Fruit fly (Drosophila melanogaster) whole organism, embryonic: ENCODE data around the gene eIF3h.

Experiments used
- Atf-2 ChIP-seq: fragments of 200-800 bp; sonication (Bioruptor generic); optimal IDR thresholded peaks from 2 replicates; lab custom pipeline; 2016; ENCODE audit warnings: missing biosample characterization, missing genetic modification characterization
- CG11696 ChIP-seq: fragments of 200-800 bp; sonication (Bioruptor generic); IDR thresholded peaks from 2 replicates; pipeline ENCODE4 v1.3.6; 2022; ENCODE audit warnings: missing biosample characterization, missing genetic modification characterization
- CG12299 ChIP-seq: fragments of 200-800 bp; sonication (Bioruptor generic); optimal IDR thresholded peaks from 2 replicates; lab custom pipeline; 2018; ENCODE audit warnings: missing biosample characterization, mild to moderate bottlenecking, missing genetic modification characterization
- CG12391 ChIP-seq: fragments of 200-800 bp; sonication (Bioruptor generic); optimal IDR thresholded peaks from 3 replicates; lab custom pipeline; 2018; ENCODE audit warnings: missing biosample characterization, mild to moderate bottlenecking, missing genetic modification characterization, moderate library complexity
- CG13287 ChIP-seq: fragments of 200-800 bp; sonication (Bioruptor generic); IDR thresholded peaks from 2 replicates; pipeline ENCODE4 v1.3.6; 2022; ENCODE audit warnings: missing biosample characterization, missing genetic modification characterization; ENCODE audit not compliant: partially characterized antibody
- CG13624 ChIP-seq: fragments of 200-800 bp; sonication (Bioruptor generic); optimal IDR thresholded peaks from 2 replicates; lab custom pipeline; 2016; ENCODE audit warnings: missing biosample characterization, missing genetic modification characterization
- CG14050 ChIP-seq: fragments of 200-800 bp; sonication (Bioruptor generic); IDR thresholded peaks from 3 replicates; pipeline ENCODE4 v1.3.6; 2022; ENCODE audit warnings: missing biosample characterization, missing genetic modification characterization
- CG14667 ChIP-seq: fragments of 200-800 bp; sonication (Bioruptor generic); IDR thresholded peaks from 2 replicates; pipeline ENCODE4 v1.3.6; 2022; ENCODE audit warnings: missing biosample characterization, missing genetic modification characterization
- CG15696 ChIP-seq: fragments of 200-800 bp; sonication (Bioruptor generic); optimal IDR thresholded peaks from 2 replicates; lab custom pipeline; 2019; ENCODE audit warnings: missing biosample characterization, mild to moderate bottlenecking, missing genetic modification characterization, moderate library complexity
- CG16815 ChIP-seq: fragments of 200-800 bp; sonication (Bioruptor generic); optimal IDR thresholded peaks from 3 replicates; lab custom pipeline; 2017; ENCODE audit warnings: missing biosample characterization, mild to moderate bottlenecking, missing genetic modification characterization
- CG17829 ChIP-seq: fragments of 200-800 bp; optimal IDR thresholded peaks from 2 replicates; lab custom pipeline; 2019; ENCODE audit warnings: missing biosample characterization, mild to moderate bottlenecking, missing genetic modification characterization, moderate library complexity
- CG17912 ChIP-seq: fragments of 200-800 bp; sonication (Bioruptor generic); optimal IDR thresholded peaks from 2 replicates; lab custom pipeline; 2018; ENCODE audit warnings: missing biosample characterization, mild to moderate bottlenecking, missing genetic modification characterization
- CG3838 ChIP-seq: fragments of 200-800 bp; sonication (Bioruptor generic); optimal IDR thresholded peaks from 3 replicates; lab custom pipeline; 2016; ENCODE audit warnings: missing biosample characterization, missing genetic modification characterization
- CG4360 ChIP-seq: fragments of 200-800 bp; sonication (Bioruptor generic); IDR thresholded peaks from 2 replicates; pipeline ENCODE4 v1.3.6; 2022; ENCODE audit warnings: missing biosample characterization, missing genetic modification characterization
- CG4730 ChIP-seq: fragments of 200-800 bp; sonication (Bioruptor generic); IDR thresholded peaks from 2 replicates; pipeline ENCODE4 v1.3.6; 2022; ENCODE audit warnings: missing biosample characterization, missing genetic modification characterization
- CG5180 ChIP-seq: fragments of 200-800 bp; sonication (Bioruptor generic); optimal IDR thresholded peaks from 3 replicates; lab custom pipeline; 2017; ENCODE audit warnings: missing biosample characterization, missing genetic modification characterization, mild to moderate bottlenecking, moderate library complexity, missing genetic modification reagents
- CG6689 ChIP-seq: fragments of 200-800 bp; sonication (Bioruptor generic); IDR thresholded peaks from 2 replicates; pipeline ENCODE4 v1.3.6; 2022; ENCODE audit warnings: missing biosample characterization, missing genetic modification characterization
- CG7556 ChIP-seq: fragments of 200-800 bp; sonication (Bioruptor generic); optimal IDR thresholded peaks from 2 replicates; lab custom pipeline; 2017; ENCODE audit warnings: missing biosample characterization, mild to moderate bottlenecking, missing genetic modification characterization
- CG7928 ChIP-seq: fragments of 200-800 bp; sonication (Bioruptor generic); optimal IDR thresholded peaks from 2 replicates; lab custom pipeline; 2017; ENCODE audit warnings: missing biosample characterization, mild to moderate bottlenecking, missing genetic modification characterization
- CG8388 ChIP-seq: fragments of 200-800 bp; sonication (Bioruptor generic); optimal IDR thresholded peaks from 2 replicates; lab custom pipeline; 2019; ENCODE audit warnings: missing biosample characterization, mild to moderate bottlenecking, missing genetic modification characterization, moderate library complexity
- CG8924 ChIP-seq: fragments of 200-800 bp; optimal IDR thresholded peaks from 3 replicates; lab custom pipeline; 2019; ENCODE audit warnings: missing biosample characterization, mild to moderate bottlenecking, missing genetic modification characterization, moderate library complexity
- CG9817 ChIP-seq: fragments of 200-800 bp; sonication (Bioruptor generic); optimal IDR thresholded peaks from 2 replicates; lab custom pipeline; 2018; ENCODE audit warnings: missing biosample characterization, mild to moderate bottlenecking, missing genetic modification characterization, moderate library complexity
- CTCF ChIP-seq: fragments of 200-800 bp; sonication (Bioruptor generic); optimal IDR thresholded peaks from 2 replicates; lab custom pipeline; 2017; ENCODE audit warnings: missing biosample characterization, mild to moderate bottlenecking, missing genetic modification characterization, moderate library complexity
- Dfd ChIP-seq, 2 experiments: fragments of >200 bp; optimal IDR thresholded peaks; 2 replicates each; lab custom pipeline; 2017; ENCODE audit warnings: missing biosample characterization in 2 of 2, missing genetic modification characterization in 2 of 2
- Doc3 ChIP-seq: fragments of 200-800 bp; sonication (Bioruptor generic); IDR thresholded peaks from 3 replicates; pipeline ENCODE4 v1.3.6; 2022; ENCODE audit warnings: missing biosample characterization, missing genetic modification characterization; ENCODE audit not compliant: partially characterized antibody
- Drgx ChIP-seq: fragments of 200-800 bp; sonication (Bioruptor generic); IDR thresholded peaks from 2 replicates; pipeline ENCODE4 v1.3.6; 2022; ENCODE audit warnings: missing biosample characterization, missing genetic modification characterization
- E2f2 ChIP-seq: fragments of 200-800 bp; sonication (Bioruptor generic); IDR thresholded peaks from 2 replicates; pipeline ENCODE4 v1.3.6; 2022; ENCODE audit warnings: missing biosample characterization, missing genetic modification characterization
- GATAe ChIP-seq: fragments of 200-800 bp; sonication (Bioruptor generic); conservative IDR thresholded peaks from 2 replicates; pipeline ENCODE4 v1.3.6; 2022; ENCODE audit warnings: missing biosample characterization, missing genetic modification characterization
- Gug ChIP-seq: fragments of 200-800 bp; sonication (Bioruptor generic); IDR thresholded peaks from 4 replicates; pipeline ENCODE4 v1.3.6; 2022; ENCODE audit warnings: missing biosample characterization, missing genetic modification characterization
- HLH54F ChIP-seq: fragments of 200-800 bp; sonication (Bioruptor generic); optimal IDR thresholded peaks from 3 replicates; lab custom pipeline; 2016; ENCODE audit warnings: missing biosample characterization, missing genetic modification characterization
- Hand ChIP-seq: fragments of 200-800 bp; sonication (Bioruptor generic); optimal IDR thresholded peaks from 2 replicates; lab custom pipeline; 2017; ENCODE audit warnings: mild to moderate bottlenecking, missing biosample characterization, missing genetic modification reagents, missing genetic modification characterization
- Hsf ChIP-seq: fragments of 200-800 bp; sonication (Bioruptor generic); optimal IDR thresholded peaks from 3 replicates; lab custom pipeline; 2016; ENCODE audit warnings: missing biosample characterization, missing genetic modification characterization
- Ptx1 ChIP-seq: fragments of 200-800 bp; sonication (Bioruptor generic); IDR thresholded peaks from 2 replicates; pipeline ENCODE4 v1.3.6; 2022; ENCODE audit warnings: missing biosample characterization, missing genetic modification characterization
- Rx ChIP-seq: fragments of 200-800 bp; sonication (Bioruptor generic); IDR thresholded peaks from 2 replicates; pipeline ENCODE4 v1.3.6; 2022; ENCODE audit warnings: missing biosample characterization, missing genetic modification characterization
- Sox100B ChIP-seq: fragments of 200-800 bp; sonication (Bioruptor generic); optimal IDR thresholded peaks from 3 replicates; lab custom pipeline; 2018; ENCODE audit warnings: missing biosample characterization, mild to moderate bottlenecking, missing genetic modification characterization
- Sry-δ ChIP-seq: fragments of 200-800 bp; sonication (Bioruptor generic); optimal IDR thresholded peaks from 2 replicates; lab custom pipeline; 2016; ENCODE audit warnings: missing biosample characterization, missing genetic modification characterization
- fru ChIP-seq: fragments of >200 bp; optimal IDR thresholded peaks from 2 replicates; lab custom pipeline; 2017
- gt ChIP-seq: fragments of 200-800 bp; sonication (Bioruptor generic); IDR thresholded peaks from 2 replicates; pipeline ENCODE4 v1.3.6; 2022; ENCODE audit warnings: missing biosample characterization, missing genetic modification characterization
- h ChIP-seq: fragments of >200 bp; optimal IDR thresholded peaks from 2 replicates; lab custom pipeline; 2017
- insv ChIP-seq, 2 experiments: fragments of 200-800 bp; sonication (Bioruptor generic); optimal IDR thresholded peaks; 3 replicates each; lab custom pipeline; 2016 to 2018; ENCODE audit warnings: missing biosample characterization in 2 of 2, missing genetic modification characterization in 2 of 2
- jumu ChIP-seq: fragments of 200-800 bp; sonication (Bioruptor generic); optimal IDR thresholded peaks from 3 replicates; lab custom pipeline; 2016; ENCODE audit warnings: missing biosample characterization, missing genetic modification characterization
- kah ChIP-seq: fragments of 200-800 bp; sonication (Bioruptor generic); optimal IDR thresholded peaks from 2 replicates; lab custom pipeline; 2018; ENCODE audit warnings: missing biosample characterization, mild to moderate bottlenecking, missing genetic modification characterization
- kay ChIP-seq: fragments of 200-800 bp; sonication (Bioruptor generic); optimal IDR thresholded peaks from 2 replicates; lab custom pipeline; 2016; ENCODE audit warnings: missing biosample characterization, missing genetic modification characterization
- knrl ChIP-seq: fragments of 200-800 bp; sonication (Bioruptor generic); IDR thresholded peaks from 3 replicates; pipeline ENCODE4 v1.3.6; 2022; ENCODE audit warnings: missing biosample characterization, missing genetic modification characterization; ENCODE audit not compliant: partially characterized antibody
- nerfin-2 ChIP-seq: fragments of 200-800 bp; sonication (Bioruptor generic); IDR thresholded peaks from 2 replicates; pipeline ENCODE4 v1.3.6; 2022; ENCODE audit warnings: missing biosample characterization, missing genetic modification characterization; ENCODE audit not compliant: partially characterized antibody
- pb ChIP-seq: fragments of 200-800 bp; sonication (Bioruptor generic); optimal IDR thresholded peaks from 3 replicates; lab custom pipeline; 2016; ENCODE audit warnings: missing biosample characterization, missing genetic modification characterization
- psq ChIP-seq: fragments of 200-800 bp; sonication (Bioruptor generic); optimal IDR thresholded peaks from 2 replicates; lab custom pipeline; 2017; ENCODE audit warnings: missing biosample characterization, missing genetic modification characterization
- run ChIP-seq: fragments of 200-800 bp; sonication (Bioruptor generic); optimal IDR thresholded peaks from 3 replicates; lab custom pipeline; 2018; ENCODE audit warnings: missing biosample characterization, mild to moderate bottlenecking, missing genetic modification characterization
- sima ChIP-seq: fragments of 200-800 bp; sonication (Bioruptor generic); optimal IDR thresholded peaks from 2 replicates; lab custom pipeline; 2016; ENCODE audit warnings: missing biosample characterization, missing genetic modification characterization
- slbo ChIP-seq: fragments of 200-800 bp; sonication (Bioruptor generic); IDR thresholded peaks from 2 replicates; pipeline ENCODE4 v1.3.6; 2022; ENCODE audit warnings: missing biosample characterization, missing genetic modification characterization
- tgo ChIP-seq: fragments of 200-800 bp; sonication (Bioruptor generic); IDR thresholded peaks from 3 replicates; pipeline ENCODE4 v1.3.6; 2022; ENCODE audit warnings: missing biosample characterization, missing genetic modification characterization
- twi ChIP-seq: fragments of 200-800 bp; optimal IDR thresholded peaks from 2 replicates; lab custom pipeline; 2019; ENCODE audit warnings: missing biosample characterization, mild to moderate bottlenecking, missing genetic modification characterization, moderate library complexity
- usp ChIP-seq: fragments of >200 bp; optimal IDR thresholded peaks from 2 replicates; lab custom pipeline; 2017; ENCODE audit warnings: missing biosample characterization, missing genetic modification characterization
- vnd ChIP-seq: fragments of 200-800 bp; sonication (Bioruptor generic); IDR thresholded peaks from 3 replicates; pipeline ENCODE4 v1.3.6; 2022; ENCODE audit warnings: missing biosample characterization, missing genetic modification characterization; ENCODE audit not compliant: partially characterized antibody

eIF3h gene

DNA sequence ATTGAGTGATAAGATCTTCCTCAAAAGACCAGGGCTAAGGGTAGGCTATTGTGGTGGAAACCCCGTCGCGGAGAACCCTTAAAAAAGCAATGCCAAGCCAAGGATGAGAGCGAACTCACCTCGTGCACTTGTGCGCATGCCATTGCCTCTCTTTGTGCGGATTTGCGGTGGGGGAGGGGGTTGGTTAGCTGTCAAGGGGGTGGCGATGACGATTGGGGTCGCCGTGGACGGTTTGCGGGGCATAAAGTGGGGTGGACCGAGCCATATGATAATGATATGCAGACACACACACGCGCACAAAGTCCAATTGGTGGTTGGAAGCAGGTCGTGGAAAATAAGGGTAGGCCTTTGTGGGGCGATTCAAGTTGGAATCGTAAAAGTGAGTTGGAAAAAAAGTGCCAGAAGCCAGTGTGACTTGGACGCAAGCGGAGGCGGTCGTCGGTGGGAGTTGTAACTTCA, 15.5 kb downstream of the eIF3h start, which contains the start of the genes CG14042 and SP555 (continued):
- no peak for TF ChIP-seq CG11696 (GFP tag; lab: Robert Waterston, UW)
- no peak for TF ChIP-seq fru (lab: Kevin White, UChicago)
- TF ChIP-seq CG12391 (tag; lab: Kevin White, UChicago) = no peak
- no peak for TF ChIP-seq Sox100B (GFP tag; lab: Kevin White, UChicago)
- no peak for TF ChIP-seq tgo (GFP tag; lab: Robert Waterston, UW)
- no peak for TF ChIP-seq CG3838 (GFP tag; lab: Kevin White, UChicago)
- no peak for TF ChIP-seq CG5180 (GFP tag; lab: Kevin White, UChicago)
- TF ChIP-seq Sry-δ (GFP tag; lab: Kevin White, UChicago) = no peak
- no peak for TF ChIP-seq Hsf (GFP tag; lab: Kevin White, UChicago)
- no peak for TF ChIP-seq pb (GFP tag; lab: Kevin White, UChicago)
- TF ChIP-seq CG6689 (GFP tag; lab: Robert Waterston, UW) = no peak
- no peak for TF ChIP-seq Atf-2 (GFP tag; lab: Kevin White, UChicago)
- no peak for TF ChIP-seq GATAe (GFP tag; lab: Robert Waterston, UW)
- TF ChIP-seq Dfd (GFP tag; optimal IDR thresholded peaks at IDR 0.05; lab: Kevin White, UChicago) = no peak
- TF ChIP-seq CG14667 (GFP tag; lab: Robert Waterston, UW) = no peak
- TF ChIP-seq CG17912 (GFP tag; lab: Kevin White, UChicago) = no peak
- no peak for TF ChIP-seq CG12299 (tag; lab: Kevin White, UChicago)
- TF ChIP-seq slbo = no peak
- TF ChIP-seq Hand (GFP tag; lab: Kevin White, UChicago) = peak; percentile 19
- TF ChIP-seq CG13287 (GFP tag; lab: Robert Waterston, UW) = 0 out of 2 replicates have a peak, but pooled peaks have one; percentile 7
- TF ChIP-seq kay (GFP tag; lab: Kevin White, UChicago) = no peak
- no peak for TF ChIP-seq CTCF (GFP tag; lab: Kevin White, UChicago)
- TF ChIP-seq vnd (GFP tag; lab: Robert Waterston, UW) = no peak
- peak; percentile 39 for TF ChIP-seq CG7928 (GFP tag; lab: Kevin White, UChicago)
- no peak for TF ChIP-seq CG4730 (GFP tag; lab: Robert Waterston, UW)
- TF ChIP-seq CG16815 = no peak
- no peak for TF ChIP-seq Ptx1 (GFP tag; lab: Robert Waterston, UW)
- TF ChIP-seq Rx (GFP tag; lab: Robert Waterston, UW) = no peak
- TF ChIP-seq CG15696 = no peak
- TF ChIP-seq usp (GFP tag; lab: Kevin White, UChicago) = no peak
- no peak for TF ChIP-seq CG17829
- no peak for TF ChIP-seq CG9817 (tag; lab: Kevin White, UChicago)
- no peak for TF ChIP-seq knrl (GFP tag; lab: Robert Waterston, UW)
- no peak for TF ChIP-seq psq
- no peak for TF ChIP-seq CG14050
- TF ChIP-seq insv (GFP tag; optimal IDR thresholded peaks at IDR 0.05; lab: Kevin White, UChicago) = peak in 1 of 2 experiments; percentile 77
- no peak for TF ChIP-seq run (tag; lab: Kevin White, UChicago)
- TF ChIP-seq Doc3 (GFP tag; lab: Robert Waterston, UW) = no peak
- peak; percentile 37; the same call in 1 of the 2 replicates for TF ChIP-seq Drgx (GFP tag; lab: Robert Waterston, UW)
- no peak for TF ChIP-seq CG13624
- no peak for TF ChIP-seq gt (GFP tag; lab: Robert Waterston, UW)
- no peak for TF ChIP-seq CG8924 (tag; lab: Kevin White, UChicago)
- TF ChIP-seq CG4360 = no peak
- TF ChIP-seq h (lab: Kevin White, UChicago) = no peak
- no peak for TF ChIP-seq nerfin-2
- no peak for TF ChIP-seq sima (GFP tag; lab: Kevin White, UChicago)
- TF ChIP-seq HLH54F (GFP tag; lab: Kevin White, UChicago) = no peak
- no peak for TF ChIP-seq CG7556
- TF ChIP-seq E2f2 (GFP tag; lab: Robert Waterston, UW) = no peak
- no peak for TF ChIP-seq Gug (GFP tag; lab: Robert Waterston, UW)
- no peak for TF ChIP-seq kah
- no peak for TF ChIP-seq CG8388
- TF ChIP-seq jumu (GFP tag; lab: Kevin White, UChicago) = no peak
- no peak for TF ChIP-seq twi
